Fruit fly (Drosophila melanogaster) whole organism, embryonic: ENCODE results near the gene Hip14.

Experiments
- CG11085 ChIP-seq: fragments of 200-800 bp; sonication (Bioruptor generic); IDR thresholded peaks from 2 replicates; pipeline ENCODE4 v1.3.6; 2022; ENCODE audit warnings: missing biosample characterization, missing genetic modification characterization
- CG12299 ChIP-seq: fragments of 200-800 bp; sonication (Bioruptor generic); optimal IDR thresholded peaks from 2 replicates; lab custom pipeline; 2018; ENCODE audit warnings: missing biosample characterization, mild to moderate bottlenecking, missing genetic modification characterization
- CG14667 ChIP-seq: fragments of 200-800 bp; sonication (Bioruptor generic); IDR thresholded peaks from 2 replicates; pipeline ENCODE4 v1.3.6; 2022; ENCODE audit warnings: missing biosample characterization, missing genetic modification characterization
- CG15514 ChIP-seq: fragments of 200-800 bp; sonication (Bioruptor generic); optimal IDR thresholded peaks from 3 replicates; lab custom pipeline; 2017; ENCODE audit warnings: missing biosample characterization, missing genetic modification characterization, mild to moderate bottlenecking, moderate library complexity, missing genetic modification reagents
- CG1603 ChIP-seq: fragments of 200-800 bp; sonication (Bioruptor generic); optimal IDR thresholded peaks from 2 replicates; lab custom pipeline; 2019; ENCODE audit warnings: missing biosample characterization, mild to moderate bottlenecking, missing genetic modification characterization, moderate library complexity
- Hr3 ChIP-seq: fragments of 200-800 bp; sonication (Bioruptor generic); optimal IDR thresholded peaks from 3 replicates; lab custom pipeline; 2016; ENCODE audit warnings: missing biosample characterization, missing genetic modification characterization
- NK7.1 ChIP-seq: fragments of 200-800 bp; sonication (Bioruptor generic); optimal IDR thresholded peaks from 3 replicates; lab custom pipeline; 2016; ENCODE audit warnings: missing biosample characterization, missing genetic modification characterization
- sens ChIP-seq: fragments of 200-800 bp; sonication (Bioruptor generic); peaks from one replicate; lab custom pipeline; 2016; ENCODE audit warnings: missing biosample characterization, missing genetic modification characterization
- tup ChIP-seq: fragments of 200-800 bp; sonication (Bioruptor generic); optimal IDR thresholded peaks from 2 replicates; lab custom pipeline; 2016; ENCODE audit warnings: missing biosample characterization, mild to moderate bottlenecking, missing genetic modification characterization, moderate library complexity

DNA sequence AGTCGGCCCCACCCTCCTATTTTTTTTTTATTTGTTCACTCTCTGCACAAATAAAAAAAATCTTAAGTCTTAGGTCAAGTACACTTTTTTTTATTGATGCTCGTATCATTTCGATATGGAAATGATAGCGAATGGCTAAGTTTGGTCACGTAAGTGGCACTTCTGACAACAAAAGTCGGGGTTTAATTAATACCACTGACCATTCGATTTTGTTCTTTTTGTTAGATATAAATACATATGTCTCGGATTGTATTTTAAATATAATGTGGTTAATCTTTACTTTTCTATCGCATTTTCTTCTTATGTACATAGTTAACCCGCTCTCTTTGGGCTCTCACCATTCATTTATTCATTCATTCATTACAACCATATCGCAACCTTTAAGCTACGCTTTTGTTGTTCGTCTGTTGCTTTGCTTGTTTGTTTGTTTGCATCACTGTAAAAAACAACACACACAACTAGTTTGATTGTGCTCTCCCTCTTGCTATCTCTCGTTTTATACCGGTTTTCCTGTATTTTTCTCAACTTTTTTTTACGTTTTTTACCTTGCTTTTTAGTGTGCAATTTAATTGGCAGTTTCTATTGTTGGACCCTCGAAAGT lies 14.2 kb downstream of the Hip14 start:
- TF ChIP-seq tup (GFP tag; lab: Kevin White, UChicago) (no peak), CG1603 (tag; lab: Kevin White, UChicago) (no peak), CG15514 (GFP tag; lab: Kevin White, UChicago) (no peak), Hr3 (no peak), CG14667 (GFP tag; lab: Robert Waterston, UW) (no peak), sens (GFP tag; lab: Kevin White, UChicago) (peak; percentile 77), NK7.1 (GFP tag; lab: Kevin White, UChicago) (no peak), CG12299 (tag; lab: Kevin White, UChicago) (no peak), CG11085 (GFP tag; lab: Robert Waterston, UW) (no peak)
